Worm (Caenorhabditis elegans) whole organism, L4 larva: ENCODE measurements around the gene Y71H2B.2.

Source experiments
- F49E8.2 ChIP-seq: sonication (generic microtip); optimal IDR thresholded peaks from 2 replicates; lab custom pipeline; 2016; ENCODE audit warnings: missing compliant biosample characterization, mild to moderate bottlenecking, missing genetic modification characterization, borderline replicate concordance
- R02D3.7 ChIP-seq: fragments of 150-350 bp; sonication (generic microtip); optimal IDR thresholded peaks from 3 replicates; lab custom pipeline; 2014; ENCODE audit warnings: missing biosample characterization, missing genetic modification characterization
- Y105C5A.15 ChIP-seq: fragments of 200-800 bp; sonication (Bioruptor generic); IDR thresholded peaks from 2 replicates; pipeline ENCODE4 v1.3.6; 2022; ENCODE audit warnings: missing genetic modification characterization, missing compliant biosample characterization
- Y48G9A.11 ChIP-seq: fragments of 200-800 bp; sonication (Bioruptor generic); IDR thresholded peaks from 2 replicates; pipeline ENCODE4 v1.3.6; 2022; ENCODE audit warnings: missing genetic modification reagents, missing genetic modification characterization, missing compliant biosample characterization
- ZK337.2 ChIP-seq: fragments of 200-800 bp; sonication (Bioruptor generic); IDR thresholded peaks from 2 replicates; pipeline ENCODE4 v1.3.6; 2022; ENCODE audit warnings: missing genetic modification reagents, missing genetic modification characterization, missing compliant biosample characterization
- ceh-28 ChIP-seq: fragments of 150-350 bp; optimal IDR thresholded peaks from 2 replicates; lab custom pipeline; 2014; ENCODE audit warnings: missing biosample characterization, missing genetic modification reagents, missing genetic modification characterization
- ceh-62 ChIP-seq: sonication (generic microtip); optimal IDR thresholded peaks from 2 replicates; lab custom pipeline; 2017; ENCODE audit warnings: missing biosample characterization, missing genetic modification characterization
- ceh-82 ChIP-seq: sonication (generic microtip); optimal IDR thresholded peaks from 2 replicates; lab custom pipeline; 2017; ENCODE audit warnings: missing biosample characterization, missing genetic modification characterization
- cey-2 ChIP-seq: sonication (generic microtip); optimal IDR thresholded peaks from 3 replicates; lab custom pipeline; 2017; ENCODE audit warnings: missing genetic modification characterization, mild to moderate bottlenecking, missing compliant biosample characterization, antibody characterized with exemption, borderline replicate concordance; ENCODE audit not compliant: insufficient read depth
- daf-16 ChIP-seq, 3 experiments: sonication (generic microtip); optimal IDR thresholded peaks; 2 replicates each; lab custom pipeline; 2016 to 2017; ENCODE audit warnings: missing genetic modification characterization in 3 of 3, missing genetic modification reagents in 3 of 3, mild to moderate bottlenecking in 2 of 3, missing compliant biosample characterization in 2 of 3, missing biosample characterization in 1 of 3, moderate library complexity in 1 of 3
- dmd-6 ChIP-seq: fragments of 200-800 bp; sonication (Bioruptor generic); IDR thresholded peaks from 2 replicates; pipeline ENCODE4 v1.3.6; 2022; ENCODE audit warnings: missing genetic modification reagents, missing genetic modification characterization, missing compliant biosample characterization
- duxl-1 ChIP-seq: sonication (generic microtip); optimal IDR thresholded peaks from 2 replicates; lab custom pipeline; 2016; ENCODE audit warnings: mild to moderate bottlenecking, missing genetic modification characterization, moderate library complexity, missing compliant biosample characterization; ENCODE audit not compliant: poor library complexity
- dve-1 ChIP-seq: sonication (generic microtip); optimal IDR thresholded peaks from 2 replicates; lab custom pipeline; 2017; ENCODE audit warnings: antibody characterized with exemption, mild to moderate bottlenecking, missing genetic modification characterization, missing compliant biosample characterization; ENCODE audit not compliant: insufficient read depth
- hlh-11 ChIP-seq: fragments of 200-800 bp; sonication (Bioruptor generic); optimal IDR thresholded peaks from 2 replicates; lab custom pipeline; 2018; ENCODE audit warnings: mild to moderate bottlenecking, missing genetic modification characterization, missing compliant biosample characterization
- jun-1 ChIP-seq: fragments of 150-350 bp; optimal IDR thresholded peaks from 2 replicates; lab custom pipeline; 2014; ENCODE audit warnings: missing biosample characterization, missing genetic modification reagents, missing genetic modification characterization
- lin-13 ChIP-seq: fragments of 150-350 bp; optimal IDR thresholded peaks from 2 replicates; lab custom pipeline; 2014; ENCODE audit warnings: missing biosample characterization, missing genetic modification reagents, missing genetic modification characterization
- lin-38 ChIP-seq: fragments of 200-800 bp; sonication (Bioruptor generic); IDR thresholded peaks from 2 replicates; pipeline ENCODE4 v1.3.6; 2022; ENCODE audit warnings: missing genetic modification reagents, missing genetic modification characterization, missing compliant biosample characterization
- mdt-29 ChIP-seq: fragments of 200-800 bp; sonication (Bioruptor generic); IDR thresholded peaks from 2 replicates; pipeline ENCODE4 v1.3.6; 2022; ENCODE audit warnings: missing genetic modification reagents, missing genetic modification characterization, missing compliant biosample characterization
- mep-1 ChIP-seq: fragments of 150-350 bp; sonication (generic microtip); optimal IDR thresholded peaks from 3 replicates; lab custom pipeline; 2014; ENCODE audit warnings: missing biosample characterization, missing genetic modification characterization
- mes-2 ChIP-seq: sonication (generic microtip); optimal IDR thresholded peaks from 2 replicates; lab custom pipeline; 2016; ENCODE audit warnings: missing genotype, mild to moderate bottlenecking, missing genetic modification characterization, missing compliant biosample characterization; ENCODE audit not compliant: poor library complexity, severe bottlenecking
- mxl-2 ChIP-seq: fragments of 200-800 bp; sonication (Bioruptor generic); conservative IDR thresholded peaks from 2 replicates; pipeline ENCODE4 v1.3.6; 2022; ENCODE audit warnings: missing genetic modification reagents, missing genetic modification characterization, missing compliant biosample characterization
- nhr-102 ChIP-seq: sonication (generic microtip); optimal IDR thresholded peaks from 2 replicates; lab custom pipeline; 2016; ENCODE audit warnings: mild to moderate bottlenecking, missing genetic modification characterization, moderate library complexity, missing compliant biosample characterization
- nhr-237 ChIP-seq: sonication (generic microtip); optimal IDR thresholded peaks from 2 replicates; lab custom pipeline; 2017; ENCODE audit warnings: missing biosample characterization, missing genetic modification characterization
- nhr-28 ChIP-seq: fragments of 150-350 bp; optimal IDR thresholded peaks from 2 replicates; lab custom pipeline; 2014; ENCODE audit warnings: missing biosample characterization, missing genetic modification characterization
- nhr-6 ChIP-seq: fragments of 150-350 bp; optimal IDR thresholded peaks from 2 replicates; lab custom pipeline; 2014; ENCODE audit warnings: missing biosample characterization, missing genetic modification characterization
- php-3 ChIP-seq: fragments of 200-800 bp; sonication (Bioruptor generic); IDR thresholded peaks from 2 replicates; pipeline ENCODE4 v1.3.6; 2022; ENCODE audit warnings: missing genetic modification reagents, missing genetic modification characterization, missing compliant biosample characterization
- pqm-1 ChIP-seq: sonication (generic microtip); optimal IDR thresholded peaks from 2 replicates; lab custom pipeline; 2017; ENCODE audit warnings: missing biosample characterization, missing genetic modification characterization
- rbr-2 ChIP-seq: sonication (generic microtip); optimal IDR thresholded peaks from 2 replicates; lab custom pipeline; 2016; ENCODE audit warnings: missing genotype, missing genetic modification characterization, missing compliant biosample characterization
- set-16 ChIP-seq: fragments of 200-800 bp; sonication (Bioruptor generic); IDR thresholded peaks from 2 replicates; pipeline ENCODE4 v1.3.6; 2022; ENCODE audit warnings: missing genetic modification reagents, missing genetic modification characterization, missing compliant biosample characterization
- snpc-4 ChIP-seq: fragments of 150-350 bp; optimal IDR thresholded peaks from 2 replicates; lab custom pipeline; 2014; ENCODE audit warnings: missing biosample characterization, missing genetic modification characterization
- tra-1 ChIP-seq: fragments of 200-800 bp; sonication (Bioruptor generic); IDR thresholded peaks from 2 replicates; pipeline ENCODE4 v1.3.6; 2022; ENCODE audit warnings: missing genetic modification reagents, missing genetic modification characterization, missing compliant biosample characterization
- unc-39 ChIP-seq: sonication (generic microtip); optimal IDR thresholded peaks from 2 replicates; lab custom pipeline; 2017; ENCODE audit warnings: missing biosample characterization, missing genetic modification characterization
- unc-62 ChIP-seq, 3 experiments: fragments of 150-350 bp in 1 of 3; sonication (generic microtip); optimal IDR thresholded peaks in 2 of 3; peaks in 1 of 3; 1 replicate in 1 of 3; 2 replicates in 2 of 3; lab custom pipeline; 2014 to 2017; ENCODE audit warnings: missing biosample characterization in 3 of 3, missing genetic modification characterization in 3 of 3, missing genetic modification reagents in 3 of 3, missing genotype in 1 of 3
- zag-1 ChIP-seq: fragments of 150-350 bp; optimal IDR thresholded peaks from 2 replicates; lab custom pipeline; 2014; ENCODE audit warnings: missing biosample characterization, missing genetic modification characterization
- zfp-2 ChIP-seq: sonication (generic microtip); optimal IDR thresholded peaks from 2 replicates; lab custom pipeline; 2016; ENCODE audit warnings: mild to moderate bottlenecking, missing genetic modification characterization, missing compliant biosample characterization

Gene Y71H2B.2

DNA sequence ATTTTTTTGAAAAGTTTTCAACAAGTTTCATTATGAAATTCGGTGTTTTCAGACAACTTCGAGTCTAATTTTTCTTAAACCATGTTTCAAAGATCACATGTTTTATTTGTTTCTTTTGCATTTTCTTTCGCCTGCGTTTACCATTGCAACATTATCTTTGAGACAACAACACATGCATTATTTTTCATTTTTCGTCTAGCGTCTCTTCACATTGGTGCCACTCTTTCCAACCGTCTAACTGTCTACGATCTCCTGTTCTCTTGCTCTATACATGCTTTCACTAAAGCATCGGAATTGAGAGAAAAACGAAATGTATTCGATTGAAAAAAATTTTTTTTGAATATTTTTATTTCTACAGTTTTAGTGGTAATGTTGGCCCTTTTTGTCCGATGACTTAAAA, 44.4 kb upstream of the Y71H2B.2 start (continued):
- TF ChIP-seq unc-39 (tag; lab: Kevin White, UChicago) (no peak), F49E8.2 (tag; lab: Kevin White, UChicago) (no peak)
- TF ChIP-seq, all 104 proteins: peak for 17

ce11 chrIII:2578993-2579392, 44.0 kb upstream of the Y71H2B.2 start, which contains the start of gene Y71H2B.8:
Y71H2B.8 (plus strand) TSS chrIII:2579293.
- TF ChIP-seq duxl-1 (tag; lab: Kevin White, UChicago) (no peak), zfp-2 (no peak), tra-1 (GFP tag; lab: Robert Waterston, UW) (no peak), jun-1 (tag; lab: Kevin White, UChicago) (no peak), F49E8.2 (tag; lab: Kevin White, UChicago) (no peak), ceh-62 (tag; lab: Kevin White, UChicago) (no peak), ceh-82 (tag; lab: Kevin White, UChicago) (no peak)

DNA sequence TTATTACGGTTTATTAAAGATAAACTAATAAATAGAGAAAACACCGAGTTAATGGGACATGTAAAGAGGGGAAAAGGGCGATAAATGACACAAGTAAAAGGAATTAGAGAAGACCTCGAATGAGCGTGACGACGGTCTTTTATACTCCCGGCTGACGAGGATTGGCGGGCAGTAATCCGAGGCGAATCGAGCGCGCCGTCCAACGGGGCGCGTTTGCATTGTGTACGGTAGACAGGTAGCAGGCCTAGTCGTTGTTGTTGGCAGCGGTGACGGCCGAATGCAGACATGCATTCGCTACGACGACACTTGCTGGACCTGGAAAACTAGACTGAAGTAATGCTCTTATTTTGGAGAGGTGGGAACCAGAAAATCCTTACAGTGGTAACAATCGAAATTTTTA, 39.7 kb upstream of the Y71H2B.2 start:
- TF ChIP-seq set-16 (GFP tag; lab: Robert Waterston, UW) = 0 out of 2 replicates have a peak, but pooled peaks have one; percentile 9
- peak; percentile 56 for TF ChIP-seq lin-38 (GFP tag; lab: Robert Waterston, UW)
- 0 out of 2 replicates have a peak, but pooled peaks have one; percentile 20 for TF ChIP-seq mdt-29

- TF ChIP-seq nhr-6 (tag; lab: Kevin White, UChicago) (peak; percentile 8), mxl-2 (GFP tag; lab: Robert Waterston, UW) (no peak), dmd-6 (GFP tag; lab: Robert Waterston, UW) (peak; percentile 40; the same call in 1 of the 2 replicates), dve-1 (tag; lab: Kevin White, UChicago) (peak; percentile 37), snpc-4 (tag; lab: Kevin White, UChicago) (no peak), Y105C5A.15 (GFP tag; lab: Robert Waterston, UW) (no peak), hlh-11 (tag; lab: Kevin White, UChicago) (peak; percentile 47), rbr-2 (no peak), ceh-28 (no peak), ceh-82 (tag; lab: Kevin White, UChicago) (no peak), unc-62 (GFP tag; optimal IDR thresholded peaks at IDR 0.05 in 1 of 2; lab: Kevin White, UChicago) (no peak), unc-62 (tag; optimal IDR thresholded peaks at IDR 0.05; lab: Kevin White, UChicago) (no peak), R02D3.7 (tag; lab: Kevin White, UChicago) (no peak), mep-1 (tag; lab: Kevin White, UChicago) (no peak), cey-2 (tag; lab: Kevin White, UChicago) (no peak), php-3 (peak; percentile 32; the same call in 1 of the 2 replicates), nhr-28 (tag; lab: Kevin White, UChicago) (peak; percentile 73), zag-1 (tag; lab: Kevin White, UChicago) (no peak), pqm-1 (tag; lab: Kevin White, UChicago) (peak; percentile 73), lin-13 (GFP tag; lab: Kevin White, UChicago) (no peak), mes-2 (peak; percentile 15), ZK337.2 (GFP tag; lab: Robert Waterston, UW) (no peak), nhr-102 (no peak), daf-16 (GFP tag; optimal IDR thresholded peaks at IDR 0.05; lab: Kevin White, UChicago) (no peak), daf-16 (tag; optimal IDR thresholded peaks at IDR 0.05; lab: Kevin White, UChicago) (peak; percentile 56), Y48G9A.11 (no peak), nhr-237 (tag; lab: Kevin White, UChicago) (no peak)
Observed at ce11 chrIII:2586193-2586592, 36.8 kb upstream of the Y71H2B.2 start, which contains the start of gene gpa-17. gpa-17 (plus strand) TSS chrIII:2586555.
